Fruit fly (Drosophila melanogaster) whole organism, embryonic: ENCODE measurements around the gene P58IPK.

Experiments used
- Antp ChIP-seq: fragments of 200-800 bp; sonication (Bioruptor generic); optimal IDR thresholded peaks from 3 replicates; lab custom pipeline; 2016; ENCODE audit warnings: missing biosample characterization, missing genetic modification characterization
- Bgb ChIP-seq: fragments of 200-800 bp; sonication (Bioruptor generic); IDR thresholded peaks from 2 replicates; pipeline ENCODE4 v1.3.6; 2022; ENCODE audit warnings: missing biosample characterization, missing genetic modification characterization; ENCODE audit not compliant: partially characterized antibody
- CG10543 ChIP-seq: fragments of 200-800 bp; sonication (Bioruptor generic); optimal IDR thresholded peaks from 3 replicates; lab custom pipeline; 2017; ENCODE audit warnings: missing biosample characterization, mild to moderate bottlenecking, missing genetic modification characterization, moderate library complexity
- CG10959 ChIP-seq: fragments of 200-800 bp; sonication (Bioruptor generic); IDR thresholded peaks from 2 replicates; pipeline ENCODE4 v1.3.6; 2022; ENCODE audit warnings: missing biosample characterization, missing genetic modification characterization
- CG11085 ChIP-seq: fragments of 200-800 bp; sonication (Bioruptor generic); IDR thresholded peaks from 2 replicates; pipeline ENCODE4 v1.3.6; 2022; ENCODE audit warnings: missing biosample characterization, missing genetic modification characterization
- CG11456 ChIP-seq: fragments of 200-800 bp; sonication (Bioruptor generic); IDR thresholded peaks from 3 replicates; pipeline ENCODE4 v1.3.6; 2022; ENCODE audit warnings: missing biosample characterization, missing genetic modification characterization
- CG12155 ChIP-seq: fragments of 200-800 bp; sonication (Bioruptor generic); optimal IDR thresholded peaks from 3 replicates; lab custom pipeline; 2016; ENCODE audit warnings: missing biosample characterization, missing genetic modification characterization
- CG13424 ChIP-seq: fragments of 200-800 bp; sonication (Bioruptor generic); optimal IDR thresholded peaks from 2 replicates; lab custom pipeline; 2019; ENCODE audit warnings: missing biosample characterization, mild to moderate bottlenecking, missing genetic modification characterization, moderate library complexity
- CG15696 ChIP-seq: fragments of 200-800 bp; sonication (Bioruptor generic); optimal IDR thresholded peaks from 2 replicates; lab custom pipeline; 2019; ENCODE audit warnings: missing biosample characterization, mild to moderate bottlenecking, missing genetic modification characterization, moderate library complexity
- CG2116 ChIP-seq: fragments of 200-800 bp; sonication (Bioruptor generic); optimal IDR thresholded peaks from 3 replicates; lab custom pipeline; 2018; ENCODE audit warnings: missing biosample characterization, mild to moderate bottlenecking, missing genetic modification characterization
- CG2129 ChIP-seq: fragments of 200-800 bp; sonication (Bioruptor generic); IDR thresholded peaks from 2 replicates; pipeline ENCODE4 v1.3.6; 2022; ENCODE audit warnings: missing biosample characterization, missing genetic modification characterization; ENCODE audit not compliant: partially characterized antibody
- CG30431 ChIP-seq: fragments of 200-800 bp; sonication (Bioruptor generic); optimal IDR thresholded peaks from 2 replicates; lab custom pipeline; 2017; ENCODE audit warnings: missing biosample characterization, missing genetic modification characterization
- CG31224 ChIP-seq: fragments of 200-800 bp; sonication (Bioruptor generic); IDR thresholded peaks from 2 replicates; pipeline ENCODE4 v1.3.6; 2022; ENCODE audit warnings: missing biosample characterization, missing genetic modification characterization
- CG43689 ChIP-seq: fragments of 200-800 bp; sonication (Bioruptor generic); IDR thresholded peaks from 2 replicates; pipeline ENCODE4 v1.3.6; 2022; ENCODE audit warnings: missing biosample characterization, missing genetic modification characterization
- CG5953 ChIP-seq: fragments of 200-800 bp; sonication (Bioruptor generic); IDR thresholded peaks from 2 replicates; pipeline ENCODE4 v1.3.6; 2022; ENCODE audit warnings: missing biosample characterization, missing genetic modification characterization
- CG8290 ChIP-seq, 3 experiments: fragments of 200-800 bp; sonication (Bioruptor generic); optimal IDR thresholded peaks; 2 replicates each; lab custom pipeline; 2016 to 2019; ENCODE audit warnings: missing biosample characterization in 3 of 3, missing genetic modification characterization in 3 of 3, mild to moderate bottlenecking in 2 of 3, moderate library complexity in 1 of 3
- CG8765 ChIP-seq: fragments of 200-800 bp; sonication (Bioruptor generic); IDR thresholded peaks from 2 replicates; pipeline ENCODE4 v1.3.6; 2022; ENCODE audit warnings: missing biosample characterization, missing genetic modification characterization
- CG9437 ChIP-seq: fragments of 200-800 bp; sonication (Bioruptor generic); optimal IDR thresholded peaks from 2 replicates; lab custom pipeline; 2018; ENCODE audit warnings: missing biosample characterization, mild to moderate bottlenecking, missing genetic modification characterization
- CG9609 ChIP-seq: fragments of 200-800 bp; sonication (Bioruptor generic); optimal IDR thresholded peaks from 3 replicates; lab custom pipeline; 2016; ENCODE audit warnings: missing biosample characterization, missing genetic modification characterization
- Dek ChIP-seq: fragments of 200-800 bp; sonication (Bioruptor generic); optimal IDR thresholded peaks from 3 replicates; lab custom pipeline; 2019; ENCODE audit warnings: missing biosample characterization, mild to moderate bottlenecking, missing genetic modification characterization, moderate library complexity
- Dip2 ChIP-seq: fragments of 200-800 bp; sonication (Bioruptor generic); IDR thresholded peaks from 2 replicates; pipeline ENCODE4 v1.3.6; 2022; ENCODE audit warnings: missing biosample characterization, missing genetic modification characterization
- Drgx ChIP-seq: fragments of 200-800 bp; sonication (Bioruptor generic); IDR thresholded peaks from 2 replicates; pipeline ENCODE4 v1.3.6; 2022; ENCODE audit warnings: missing biosample characterization, missing genetic modification characterization
- HLHmδ ChIP-seq: fragments of 200-800 bp; sonication (Bioruptor generic); optimal IDR thresholded peaks from 2 replicates; lab custom pipeline; 2018; ENCODE audit warnings: missing biosample characterization, mild to moderate bottlenecking, missing genetic modification characterization, moderate library complexity
- Mrtf ChIP-seq: fragments of 200-800 bp; sonication (Bioruptor generic); IDR thresholded peaks from 3 replicates; pipeline ENCODE4 v1.3.6; 2022; ENCODE audit warnings: missing biosample characterization, missing genetic modification characterization
- TFAM ChIP-seq: fragments of 200-800 bp; sonication (Bioruptor generic); optimal IDR thresholded peaks from 2 replicates; lab custom pipeline; 2017; ENCODE audit warnings: missing biosample characterization, missing genetic modification characterization, inconsistent platforms
- Usf ChIP-seq: fragments of 200-800 bp; sonication (Bioruptor generic); optimal IDR thresholded peaks from 2 replicates; lab custom pipeline; 2017; ENCODE audit warnings: missing genotype, missing biosample characterization, missing genetic modification characterization
- Xrp1 ChIP-seq: fragments of 200-800 bp; sonication (Bioruptor generic); IDR thresholded peaks from 2 replicates; pipeline ENCODE4 v1.3.6; 2022; ENCODE audit warnings: missing biosample characterization, missing genetic modification characterization
- ap ChIP-seq: fragments of 200-800 bp; sonication (Bioruptor generic); IDR thresholded peaks from 2 replicates; pipeline ENCODE4 v1.3.6; 2022; ENCODE audit warnings: missing biosample characterization, missing genetic modification characterization
- az2 ChIP-seq: fragments of 200-800 bp; sonication (Bioruptor generic); optimal IDR thresholded peaks from 3 replicates; lab custom pipeline; 2016; ENCODE audit warnings: missing biosample characterization, missing genetic modification characterization
- cato ChIP-seq: fragments of 200-800 bp; sonication (Bioruptor generic); optimal IDR thresholded peaks from 2 replicates; lab custom pipeline; 2016; ENCODE audit warnings: missing biosample characterization, missing genetic modification characterization, borderline replicate concordance
- cwo ChIP-seq: fragments of 200-800 bp; sonication (Bioruptor generic); optimal IDR thresholded peaks from 3 replicates; lab custom pipeline; 2017; ENCODE audit warnings: missing biosample characterization, missing genetic modification characterization, mild to moderate bottlenecking, moderate library complexity, missing genetic modification reagents
- dmrt99B ChIP-seq: fragments of 200-800 bp; sonication (Bioruptor generic); optimal IDR thresholded peaks from 2 replicates; lab custom pipeline; 2018; ENCODE audit warnings: missing biosample characterization, mild to moderate bottlenecking, missing genetic modification characterization, moderate library complexity
- dysf ChIP-seq: fragments of 200-800 bp; sonication (Bioruptor generic); IDR thresholded peaks from 3 replicates; pipeline ENCODE4 v1.3.6; 2022; ENCODE audit warnings: missing biosample characterization, missing genetic modification characterization
- ems ChIP-seq: fragments of 200-800 bp; sonication (Bioruptor generic); optimal IDR thresholded peaks from 3 replicates; lab custom pipeline; 2016; ENCODE audit warnings: missing biosample characterization, missing genetic modification characterization
- esg ChIP-seq: fragments of 200-800 bp; sonication (Bioruptor generic); conservative IDR thresholded peaks from 2 replicates; pipeline ENCODE4 v1.3.6; 2022; ENCODE audit warnings: missing biosample characterization, missing genetic modification characterization
- ewg ChIP-seq: fragments of 200-800 bp; sonication (Bioruptor generic); optimal IDR thresholded peaks from 3 replicates; lab custom pipeline; 2017; ENCODE audit warnings: mild to moderate bottlenecking, missing biosample characterization, missing genetic modification reagents, missing genetic modification characterization
- ftz-f1 ChIP-seq: fragments of 200-800 bp; sonication (Bioruptor generic); optimal IDR thresholded peaks from 2 replicates; lab custom pipeline; 2016; ENCODE audit warnings: missing biosample characterization, missing genetic modification characterization
- gem ChIP-seq: fragments of 200-800 bp; sonication (Bioruptor generic); optimal IDR thresholded peaks from 2 replicates; lab custom pipeline; 2019; ENCODE audit warnings: missing biosample characterization, mild to moderate bottlenecking, missing genetic modification characterization, moderate library complexity
- gt ChIP-seq: fragments of 200-800 bp; sonication (Bioruptor generic); IDR thresholded peaks from 2 replicates; pipeline ENCODE4 v1.3.6; 2022; ENCODE audit warnings: missing biosample characterization, missing genetic modification characterization
- hb ChIP-seq: fragments of 200-800 bp; sonication (Bioruptor generic); IDR thresholded peaks from 3 replicates; pipeline ENCODE4 v1.3.6; 2022; ENCODE audit warnings: missing biosample characterization, missing genetic modification characterization; ENCODE audit not compliant: partially characterized antibody
- mirr ChIP-seq: fragments of 200-800 bp; sonication (Bioruptor generic); optimal IDR thresholded peaks from 3 replicates; lab custom pipeline; 2018; ENCODE audit warnings: missing biosample characterization, mild to moderate bottlenecking, missing genetic modification characterization
- onecut ChIP-seq: fragments of 200-800 bp; sonication (Bioruptor generic); IDR thresholded peaks from 2 replicates; pipeline ENCODE4 v1.3.6; 2022; ENCODE audit warnings: missing biosample characterization, missing genetic modification characterization
- org-1 ChIP-seq: fragments of 200-800 bp; sonication (Bioruptor generic); optimal IDR thresholded peaks from 2 replicates; lab custom pipeline; 2017; ENCODE audit warnings: missing biosample characterization, missing genetic modification characterization
- psq ChIP-seq: fragments of 200-800 bp; sonication (Bioruptor generic); optimal IDR thresholded peaks from 2 replicates; lab custom pipeline; 2017; ENCODE audit warnings: missing biosample characterization, missing genetic modification characterization
- ro ChIP-seq: fragments of 200-800 bp; sonication (Bioruptor generic); IDR thresholded peaks from 2 replicates; pipeline ENCODE4 v1.3.6; 2022; ENCODE audit warnings: missing biosample characterization, missing genetic modification characterization
- sisA ChIP-seq: fragments of 200-800 bp; sonication (Bioruptor generic); IDR thresholded peaks from 2 replicates; pipeline ENCODE4 v1.3.6; 2022; ENCODE audit warnings: missing biosample characterization, missing genetic modification characterization
- so ChIP-seq: fragments of 200-800 bp; sonication (Bioruptor generic); IDR thresholded peaks from 3 replicates; pipeline ENCODE4 v1.3.6; 2022; ENCODE audit warnings: missing biosample characterization, missing genetic modification characterization
- tap ChIP-seq: fragments of 200-800 bp; optimal IDR thresholded peaks from 3 replicates; lab custom pipeline; 2019; ENCODE audit warnings: missing biosample characterization, mild to moderate bottlenecking, missing genetic modification characterization, moderate library complexity
- tio ChIP-seq: fragments of 200-800 bp; sonication (Bioruptor generic); optimal IDR thresholded peaks from 2 replicates; lab custom pipeline; 2017; ENCODE audit warnings: missing biosample characterization, missing genetic modification characterization, inconsistent platforms
- vvl ChIP-seq: fragments of 200-800 bp; sonication (Bioruptor generic); IDR thresholded peaks from 2 replicates; pipeline ENCODE4 v1.3.6; 2022; ENCODE audit warnings: missing biosample characterization, missing genetic modification characterization
- zfh2 ChIP-seq: fragments of 200-800 bp; sonication (Bioruptor generic); optimal IDR thresholded peaks from 2 replicates; lab custom pipeline; 2016; ENCODE audit warnings: missing biosample characterization, missing genetic modification characterization

P58IPK gene

dm6 chr3R:9551013-9551658, 35.6 kb upstream of the P58IPK start (continued):
- TF ChIP-seq cwo (GFP tag; lab: Kevin White, UChicago) (peak; percentile 13), Drgx (GFP tag; lab: Robert Waterston, UW) (no peak), dmrt99B (tag; lab: Kevin White, UChicago) (no peak), CG31224 (GFP tag; lab: Robert Waterston, UW) (no peak), so (no peak), ems (GFP tag; lab: Kevin White, UChicago) (no peak), gem (tag; lab: Kevin White, UChicago) (no peak), dysf (no peak), tap (tag; lab: Kevin White, UChicago) (no peak), CG10543 (GFP tag; lab: Kevin White, UChicago) (peak; percentile 94), Bgb (no peak), CG30431 (GFP tag; lab: Kevin White, UChicago) (no peak), ftz-f1 (GFP tag; lab: Kevin White, UChicago) (peak; percentile 97), CG9437 (GFP tag; lab: Kevin White, UChicago) (peak; percentile 23), vvl (GFP tag; lab: Robert Waterston, UW) (no peak), CG43689 (no peak), CG12155 (no peak), Mrtf (GFP tag; lab: Robert Waterston, UW) (no peak), ewg (GFP tag; lab: Kevin White, UChicago) (peak; percentile 11), esg (GFP tag; lab: Robert Waterston, UW) (no peak), sisA (GFP tag; lab: Robert Waterston, UW) (no peak), HLHmδ (peak; percentile 95), onecut (GFP tag; lab: Robert Waterston, UW) (peak; percentile 98), ap (no peak), gt (GFP tag; lab: Robert Waterston, UW) (no peak), mirr (GFP tag; lab: Kevin White, UChicago) (peak; percentile 96), CG8765 (GFP tag; lab: Robert Waterston, UW) (no peak), cato (GFP tag; lab: Kevin White, UChicago) (no peak), tio (GFP tag; lab: Kevin White, UChicago) (no peak), CG11085 (GFP tag; lab: Robert Waterston, UW) (no peak), Dek (tag; lab: Kevin White, UChicago) (no peak), Dip2 (no peak), TFAM (GFP tag; lab: Kevin White, UChicago) (no peak), CG10959 (GFP tag; lab: Robert Waterston, UW) (no peak), ro (GFP tag; lab: Robert Waterston, UW) (no peak), CG13424 (tag; lab: Kevin White, UChicago) (no peak), psq (no peak), CG2129 (GFP tag; lab: Robert Waterston, UW) (no peak), CG2116 (GFP tag; lab: Kevin White, UChicago) (no peak), Usf (GFP tag; lab: Kevin White, UChicago) (no peak), CG9609 (GFP tag; lab: Kevin White, UChicago) (no peak), Xrp1 (GFP tag; lab: Robert Waterston, UW) (no peak), az2 (no peak), hb (GFP tag; lab: Robert Waterston, UW) (no peak), Antp (GFP tag; lab: Kevin White, UChicago) (peak; percentile 13), org-1 (GFP tag; lab: Kevin White, UChicago) (peak; percentile 25), CG5953 (GFP tag; lab: Robert Waterston, UW) (no peak), zfh2 (GFP tag; lab: Kevin White, UChicago) (peak; percentile 16), CG15696 (tag; lab: Kevin White, UChicago) (no peak), CG8290 (GFP tag; optimal IDR thresholded peaks at IDR 0.05; lab: Kevin White, UChicago) (no peak), CG8290 (tag; optimal IDR thresholded peaks at IDR 0.05; lab: Kevin White, UChicago) (peak; percentile 46 to 73), CG11456 (GFP tag; lab: Robert Waterston, UW) (no peak)
